Fruit fly (Drosophila melanogaster) whole organism, embryonic: ENCODE data around the gene bora.

Source experiments
- Ada2b ChIP-seq: fragments of 200-800 bp; sonication (Bioruptor generic); IDR thresholded peaks from 2 replicates; pipeline ENCODE4 v1.3.6; 2022; ENCODE audit warnings: missing biosample characterization, missing genetic modification characterization
- Adf1 ChIP-seq: fragments of 200-800 bp; sonication (Bioruptor generic); IDR thresholded peaks from 2 replicates; pipeline ENCODE4 v1.3.6; 2022; ENCODE audit warnings: missing biosample characterization, missing genetic modification characterization
- Antp ChIP-seq: fragments of 200-800 bp; sonication (Bioruptor generic); optimal IDR thresholded peaks from 3 replicates; lab custom pipeline; 2016; ENCODE audit warnings: missing biosample characterization, missing genetic modification characterization
- Atf3 ChIP-seq: fragments of 200-800 bp; sonication (Bioruptor generic); optimal IDR thresholded peaks from 3 replicates; lab custom pipeline; 2016; ENCODE audit warnings: missing biosample characterization, missing genetic modification characterization
- CG12236 ChIP-seq: fragments of 200-800 bp; sonication (Bioruptor generic); optimal IDR thresholded peaks from 2 replicates; lab custom pipeline; 2016; ENCODE audit warnings: missing biosample characterization, missing genetic modification characterization
- CG13296 ChIP-seq: fragments of 200-800 bp; sonication (Bioruptor generic); optimal IDR thresholded peaks from 3 replicates; lab custom pipeline; 2018; ENCODE audit warnings: missing biosample characterization, mild to moderate bottlenecking, missing genetic modification characterization
- CG15011 ChIP-seq: fragments of 200-800 bp; sonication (Bioruptor generic); optimal IDR thresholded peaks from 3 replicates; lab custom pipeline; 2018; ENCODE audit warnings: missing biosample characterization, mild to moderate bottlenecking, missing genetic modification characterization
- CG15269 ChIP-seq: fragments of 200-800 bp; sonication (Bioruptor generic); optimal IDR thresholded peaks from 2 replicates; lab custom pipeline; 2018; ENCODE audit warnings: missing biosample characterization, mild to moderate bottlenecking, missing genetic modification characterization, moderate library complexity
- CG1792 ChIP-seq: fragments of 200-800 bp; sonication (Bioruptor generic); optimal IDR thresholded peaks from 2 replicates; lab custom pipeline; 2016; ENCODE audit warnings: missing biosample characterization, missing genetic modification characterization
- CG18262 ChIP-seq: fragments of 200-800 bp; optimal IDR thresholded peaks from 3 replicates; lab custom pipeline; 2019; ENCODE audit warnings: missing biosample characterization, mild to moderate bottlenecking, missing genetic modification characterization, moderate library complexity
- CG18764 ChIP-seq: fragments of 200-800 bp; sonication (Bioruptor generic); optimal IDR thresholded peaks from 3 replicates; lab custom pipeline; 2016; ENCODE audit warnings: missing biosample characterization, missing genetic modification characterization
- CG2129 ChIP-seq: fragments of 200-800 bp; sonication (Bioruptor generic); IDR thresholded peaks from 2 replicates; pipeline ENCODE4 v1.3.6; 2022; ENCODE audit warnings: missing biosample characterization, missing genetic modification characterization; ENCODE audit not compliant: partially characterized antibody
- CG2875 ChIP-seq: fragments of 200-800 bp; sonication (Bioruptor generic); optimal IDR thresholded peaks from 2 replicates; lab custom pipeline; 2017; ENCODE audit warnings: missing biosample characterization, mild to moderate bottlenecking, missing genetic modification characterization, missing genetic modification reagents
- CG30020 ChIP-seq: fragments of 200-800 bp; optimal IDR thresholded peaks from 2 replicates; lab custom pipeline; 2019; ENCODE audit warnings: missing biosample characterization, mild to moderate bottlenecking, missing genetic modification characterization, moderate library complexity
- CG31365 ChIP-seq: fragments of 200-800 bp; sonication (Bioruptor generic); optimal IDR thresholded peaks from 2 replicates; lab custom pipeline; 2018; ENCODE audit warnings: missing biosample characterization, mild to moderate bottlenecking, missing genetic modification characterization
- CG32772 ChIP-seq: fragments of 200-800 bp; sonication (Bioruptor generic); IDR thresholded peaks from 2 replicates; pipeline ENCODE4 v1.3.6; 2022; ENCODE audit warnings: missing biosample characterization, missing genetic modification characterization
- CG6254 ChIP-seq: fragments of 200-800 bp; sonication (Bioruptor generic); optimal IDR thresholded peaks from 3 replicates; lab custom pipeline; 2017; ENCODE audit warnings: mild to moderate bottlenecking, missing biosample characterization, missing genetic modification reagents, missing genetic modification characterization
- CG6813 ChIP-seq: fragments of 200-800 bp; sonication (Bioruptor generic); optimal IDR thresholded peaks from 2 replicates; lab custom pipeline; 2017; ENCODE audit warnings: missing biosample characterization, missing genetic modification characterization, mild to moderate bottlenecking, moderate library complexity, missing genetic modification reagents
- CG8388 ChIP-seq: fragments of 200-800 bp; sonication (Bioruptor generic); optimal IDR thresholded peaks from 2 replicates; lab custom pipeline; 2019; ENCODE audit warnings: missing biosample characterization, mild to moderate bottlenecking, missing genetic modification characterization, moderate library complexity
- Dip3 ChIP-seq: fragments of 200-800 bp; sonication (Bioruptor generic); optimal IDR thresholded peaks from 3 replicates; lab custom pipeline; 2016; ENCODE audit warnings: missing biosample characterization, missing genetic modification characterization
- Doc2 ChIP-seq: fragments of 200-800 bp; sonication (Bioruptor generic); IDR thresholded peaks from 2 replicates; pipeline ENCODE4 v1.3.6; 2022; ENCODE audit warnings: missing biosample characterization, missing genetic modification characterization
- Fer1 ChIP-seq: fragments of 200-800 bp; sonication (Bioruptor generic); optimal IDR thresholded peaks from 2 replicates; lab custom pipeline; 2017; ENCODE audit warnings: missing biosample characterization, mild to moderate bottlenecking, missing genetic modification characterization
- Jarid2 ChIP-seq: fragments of 200-800 bp; sonication (Bioruptor generic); optimal IDR thresholded peaks from 3 replicates; lab custom pipeline; 2017; ENCODE audit warnings: mild to moderate bottlenecking, missing biosample characterization, missing genetic modification reagents, missing genetic modification characterization
- Kr ChIP-seq: fragments of 200-800 bp; sonication (Bioruptor generic); optimal IDR thresholded peaks from 2 replicates; lab custom pipeline; 2017; ENCODE audit warnings: missing biosample characterization, mild to moderate bottlenecking, missing genetic modification characterization
- Med ChIP-seq: fragments of 200-800 bp; sonication (Bioruptor generic); peaks from one replicate; lab custom pipeline; 2016; ENCODE audit warnings: missing biosample characterization, missing genetic modification characterization, mild to moderate bottlenecking, inconsistent platforms, moderate library complexity
- PHDP ChIP-seq: fragments of 200-800 bp; sonication (Bioruptor generic); optimal IDR thresholded peaks from 3 replicates; lab custom pipeline; 2018; ENCODE audit warnings: missing biosample characterization, mild to moderate bottlenecking, missing genetic modification characterization, moderate library complexity
- Ptx1 ChIP-seq: fragments of 200-800 bp; sonication (Bioruptor generic); IDR thresholded peaks from 2 replicates; pipeline ENCODE4 v1.3.6; 2022; ENCODE audit warnings: missing biosample characterization, missing genetic modification characterization
- Six4 ChIP-seq: fragments of 200-800 bp; sonication (Bioruptor generic); optimal IDR thresholded peaks from 2 replicates; lab custom pipeline; 2016; ENCODE audit warnings: missing biosample characterization, missing genetic modification characterization
- Usf ChIP-seq: fragments of 200-800 bp; sonication (Bioruptor generic); optimal IDR thresholded peaks from 2 replicates; lab custom pipeline; 2017; ENCODE audit warnings: missing genotype, missing biosample characterization, missing genetic modification characterization
- bcd ChIP-seq: fragments of 200-800 bp; sonication (Bioruptor generic); optimal IDR thresholded peaks from 2 replicates; lab custom pipeline; 2017; ENCODE audit warnings: missing biosample characterization, mild to moderate bottlenecking, missing genetic modification characterization
- cad ChIP-seq: fragments of >200 bp; optimal IDR thresholded peaks from 2 replicates; lab custom pipeline; 2017; ENCODE audit warnings: missing biosample characterization, missing genetic modification characterization
- cas ChIP-seq: fragments of 200-800 bp; sonication (Bioruptor generic); IDR thresholded peaks from 2 replicates; pipeline ENCODE4 v1.3.6; 2022; ENCODE audit warnings: missing biosample characterization, missing genetic modification characterization
- chinmo ChIP-seq: fragments of 200-800 bp; sonication (Bioruptor generic); IDR thresholded peaks from 4 replicates; pipeline ENCODE4 v1.3.6; 2022; ENCODE audit warnings: missing biosample characterization, missing genetic modification characterization; ENCODE audit not compliant: partially characterized antibody
- corto ChIP-seq: fragments of 200-800 bp; sonication (Bioruptor generic); optimal IDR thresholded peaks from 2 replicates; lab custom pipeline; 2016; ENCODE audit warnings: missing biosample characterization, mild to moderate bottlenecking, missing genetic modification characterization, moderate library complexity
- dan ChIP-seq: fragments of 200-800 bp; sonication (Bioruptor generic); IDR thresholded peaks from 2 replicates; pipeline ENCODE4 v1.3.6; 2022; ENCODE audit warnings: missing biosample characterization, missing genetic modification characterization
- disco-r ChIP-seq: fragments of 200-800 bp; sonication (Bioruptor generic); optimal IDR thresholded peaks from 2 replicates; lab custom pipeline; 2016; ENCODE audit warnings: missing biosample characterization, missing genetic modification characterization
- ems ChIP-seq: fragments of 200-800 bp; sonication (Bioruptor generic); optimal IDR thresholded peaks from 3 replicates; lab custom pipeline; 2016; ENCODE audit warnings: missing biosample characterization, missing genetic modification characterization
- gce ChIP-seq: fragments of 200-800 bp; sonication (Bioruptor generic); IDR thresholded peaks from 3 replicates; pipeline ENCODE4 v1.3.6; 2022; ENCODE audit warnings: missing biosample characterization, missing genetic modification characterization
- gem ChIP-seq: fragments of 200-800 bp; sonication (Bioruptor generic); optimal IDR thresholded peaks from 2 replicates; lab custom pipeline; 2019; ENCODE audit warnings: missing biosample characterization, mild to moderate bottlenecking, missing genetic modification characterization, moderate library complexity
- gfzf ChIP-seq: fragments of 200-800 bp; sonication (Bioruptor generic); optimal IDR thresholded peaks from 2 replicates; lab custom pipeline; 2016; ENCODE audit warnings: missing biosample characterization, mild to moderate bottlenecking, missing genetic modification characterization, moderate library complexity
- gro ChIP-seq: fragments of 200-800 bp; sonication (Bioruptor generic); optimal IDR thresholded peaks from 2 replicates; lab custom pipeline; 2016; ENCODE audit warnings: missing biosample characterization, missing genetic modification characterization
- her ChIP-seq: fragments of 200-800 bp; sonication (Bioruptor generic); optimal IDR thresholded peaks from 2 replicates; lab custom pipeline; 2016; ENCODE audit warnings: missing biosample characterization, missing genetic modification characterization
- maf-S ChIP-seq: fragments of 200-800 bp; sonication (Bioruptor generic); optimal IDR thresholded peaks from 2 replicates; lab custom pipeline; 2016; ENCODE audit warnings: missing biosample characterization, missing genetic modification characterization
- pb ChIP-seq: fragments of 200-800 bp; sonication (Bioruptor generic); optimal IDR thresholded peaks from 3 replicates; lab custom pipeline; 2016; ENCODE audit warnings: missing biosample characterization, missing genetic modification characterization
- prd ChIP-seq, 3 experiments: fragments of >200 bp in 2 of 3; fragments of 200-800 bp in 1 of 3; sonication (Bioruptor generic) in 1 of 3; optimal IDR thresholded peaks in 2 of 3; IDR thresholded peaks in 1 of 3; 2 replicates in 2 of 3; 3 replicates in 1 of 3; pipeline versions ENCODE4 v1.3.6 to Lab custom; 2017 to 2022; ENCODE audit warnings: missing biosample characterization in 1 of 3, missing genetic modification characterization in 1 of 3
- slou ChIP-seq: fragments of 200-800 bp; sonication (Bioruptor generic); optimal IDR thresholded peaks from 3 replicates; lab custom pipeline; 2016; ENCODE audit warnings: missing biosample characterization, missing genetic modification characterization
- tap ChIP-seq: fragments of 200-800 bp; optimal IDR thresholded peaks from 3 replicates; lab custom pipeline; 2019; ENCODE audit warnings: missing biosample characterization, mild to moderate bottlenecking, missing genetic modification characterization, moderate library complexity
- trem ChIP-seq: fragments of 200-800 bp; optimal IDR thresholded peaks from 3 replicates; lab custom pipeline; 2019; ENCODE audit warnings: missing biosample characterization, mild to moderate bottlenecking, missing genetic modification characterization, moderate library complexity
- vnd ChIP-seq: fragments of 200-800 bp; sonication (Bioruptor generic); IDR thresholded peaks from 3 replicates; pipeline ENCODE4 v1.3.6; 2022; ENCODE audit warnings: missing biosample characterization, missing genetic modification characterization; ENCODE audit not compliant: partially characterized antibody

bora gene

DNA sequence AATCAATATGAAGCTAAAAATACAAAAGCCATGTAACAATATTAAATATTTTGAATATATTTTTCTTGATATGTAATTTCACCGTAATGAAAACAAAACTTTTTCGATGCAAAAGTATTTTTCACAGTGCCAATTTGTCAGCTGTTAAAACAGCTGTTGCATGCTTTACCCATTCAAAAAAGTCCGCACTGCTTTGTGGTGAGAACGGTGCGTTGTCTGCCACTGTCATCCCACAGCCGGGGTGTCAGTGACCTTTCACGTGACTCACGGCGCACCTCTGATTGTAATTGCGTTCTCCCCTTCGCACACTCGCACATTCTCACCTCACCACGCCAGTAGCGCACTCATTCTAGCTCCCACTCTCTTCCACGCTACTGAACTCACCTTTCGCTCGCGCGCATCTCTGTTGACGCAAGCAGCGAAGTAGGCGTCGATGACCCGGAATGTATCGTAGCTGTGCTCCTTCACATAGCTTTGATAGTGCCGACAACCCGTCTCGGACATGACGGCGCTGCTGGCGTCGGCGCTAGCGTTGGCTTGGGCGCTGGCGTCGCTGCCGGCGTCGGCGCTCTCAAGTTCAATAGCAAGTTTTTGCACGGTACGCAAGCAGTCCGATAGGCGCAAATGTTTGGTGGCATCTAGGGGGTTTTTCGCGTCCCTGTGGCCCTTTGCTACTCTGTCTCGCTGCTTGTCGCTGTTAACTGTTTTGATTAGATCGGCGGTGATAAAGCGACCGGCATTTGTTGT lies 1.3 kb upstream of the bora start (continued):
- TF ChIP-seq CG13296 (GFP tag; lab: Kevin White, UChicago) (peak; percentile 25), cad (GFP tag; lab: Kevin White, UChicago) (no peak), CG31365 (peak; percentile 95), disco-r (peak; percentile 44), CG18764 (GFP tag; lab: Kevin White, UChicago) (peak; percentile 10), maf-S (GFP tag; lab: Kevin White, UChicago) (peak; percentile 48), cas (GFP tag; lab: Robert Waterston, UW) (peak; percentile 42; the same call in 1 of the 2 replicates), CG15269 (tag; lab: Kevin White, UChicago) (no peak), CG2129 (peak; percentile 39), CG32772 (GFP tag; lab: Robert Waterston, UW) (no peak), CG1792 (GFP tag; lab: Kevin White, UChicago) (no peak), vnd (peak; percentile 60), Fer1 (GFP tag; lab: Kevin White, UChicago) (peak; percentile 35), PHDP (tag; lab: Kevin White, UChicago) (peak; percentile 48), her (GFP tag; lab: Kevin White, UChicago) (peak; percentile 54), ems (peak; percentile 55), pb (GFP tag; lab: Kevin White, UChicago) (peak; percentile 41), trem (peak; percentile 40), Adf1 (GFP tag; lab: Robert Waterston, UW) (peak; percentile 100), CG6813 (GFP tag; lab: Kevin White, UChicago) (no peak), corto (GFP tag; lab: Kevin White, UChicago) (no peak), slou (no peak), Doc2 (GFP tag; lab: Robert Waterston, UW) (no peak), Dip3 (GFP tag; lab: Kevin White, UChicago) (peak; percentile 20), Usf (GFP tag; lab: Kevin White, UChicago) (no peak), Ptx1 (GFP tag; lab: Robert Waterston, UW) (0 out of 2 replicates have a peak, but pooled peaks have one; percentile 15), gce (GFP tag; lab: Robert Waterston, UW) (no peak), CG6254 (no peak), tap (tag; lab: Kevin White, UChicago) (peak; percentile 47), dan (GFP tag; lab: Robert Waterston, UW) (no peak), CG15011 (GFP tag; lab: Kevin White, UChicago) (no peak), Kr (GFP tag; lab: Kevin White, UChicago) (no peak), chinmo (GFP tag; lab: Robert Waterston, UW) (peak; percentile 79; the same call in 3 of the 4 replicates), CG8388 (peak; percentile 55), prd (optimal IDR thresholded peaks at IDR 0.05; lab: Kevin White, UChicago) (no peak), prd (GFP tag; IDR thresholded peaks at IDR 0.05; lab: Robert Waterston, UW) (peak; percentile 49), gfzf (no peak), Atf3 (GFP tag; lab: Kevin White, UChicago) (peak; percentile 55), Six4 (GFP tag; lab: Kevin White, UChicago) (no peak), CG30020 (no peak), CG18262 (tag; lab: Kevin White, UChicago) (peak; percentile 69), bcd (GFP tag; lab: Kevin White, UChicago) (no peak), gro (GFP tag; lab: Kevin White, UChicago) (peak; percentile 49), Antp (GFP tag; lab: Kevin White, UChicago) (peak; percentile 66), gem (tag; lab: Kevin White, UChicago) (peak; percentile 62), Ada2b (peak; percentile 40; the same call in 1 of the 2 replicates), CG2875 (GFP tag; lab: Kevin White, UChicago) (no peak), Jarid2 (no peak), CG12236 (GFP tag; lab: Kevin White, UChicago) (no peak), Med (GFP tag; lab: Kevin White, UChicago) (peak; percentile 96)
